Worm (Caenorhabditis elegans): Measurements from ENCODE around the gene T04A8.8.

DNA sequence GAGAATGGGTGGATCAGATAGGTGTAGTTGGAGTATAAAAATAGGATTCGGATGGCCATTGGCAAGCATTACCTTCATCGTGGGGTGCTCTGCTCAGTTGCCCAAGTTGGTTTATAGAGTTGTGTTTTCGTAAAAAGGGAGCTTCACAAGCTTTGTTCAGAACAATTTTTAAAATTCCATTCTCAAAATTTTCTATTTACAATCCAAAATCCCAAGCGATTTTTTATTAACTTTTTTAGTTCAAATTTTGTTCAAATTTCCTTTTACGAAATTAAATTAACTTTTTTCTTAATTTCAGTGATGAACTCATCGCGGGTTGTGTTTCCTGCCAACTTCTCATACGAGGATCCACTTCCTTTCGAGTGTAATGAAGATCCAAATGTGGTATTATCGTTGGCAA lies 16.3 kb upstream of the T04A8.8 start, which contains the start of gene srg-10:
- TF ChIP-seq W03F9.2 (tag; optimal IDR thresholded peaks at IDR 0.05) (no peak), dao-5 (tag; optimal IDR thresholded peaks at IDR 0.05) (no peak)
